Fruit fly (Drosophila melanogaster): Measurements from ENCODE around the gene Irk3.

Irk3 gene

dm6 chr2L:18702721-18703488 lies 10.6 kb downstream of the Irk3 start, which contains the start of the genes CG10376 and CG10343 (continued):
- TF ChIP-seq CG7786 (GFP tag; optimal IDR thresholded peaks at IDR 0.05): peak; percentile 29
- TF ChIP-seq CG14014 (GFP tag; IDR thresholded peaks at IDR 0.05): peak; percentile 81
- TF ChIP-seq Poxn (GFP tag; IDR thresholded peaks at IDR 0.05): peak; percentile 48; the same call in 1 of the 2 replicates
- TF ChIP-seq TFAM (GFP tag; optimal IDR thresholded peaks at IDR 0.05): no peak
- peak; percentile 73; the same call in 2 of the 3 replicates for TF ChIP-seq CG2889 (GFP tag; IDR thresholded peaks at IDR 0.05)
- TF ChIP-seq CG4424 (GFP tag; optimal IDR thresholded peaks at IDR 0.05): peak; percentile 86
- TF ChIP-seq sc (optimal IDR thresholded peaks at IDR 0.05): no peak
- peak; percentile 76 for TF ChIP-seq sc (GFP tag; optimal IDR thresholded peaks at IDR 0.05)
- TF ChIP-seq CG3163 (GFP tag; optimal IDR thresholded peaks at IDR 0.05): no peak
- 0 out of 2 replicates have a peak, but pooled peaks have one; percentile 19 for TF ChIP-seq dan (GFP tag; IDR thresholded peaks at IDR 0.05)
- TF ChIP-seq chif (GFP tag; optimal IDR thresholded peaks at IDR 0.05): peak in 1 of 2 experiments; percentile 54
- TF ChIP-seq CG18599 (GFP tag; optimal IDR thresholded peaks at IDR 0.05): peak; percentile 88
- TF ChIP-seq CG12659 (GFP tag; optimal IDR thresholded peaks at IDR 0.05): peak; percentile 94
- TF ChIP-seq CG2678 (tag; optimal IDR thresholded peaks at IDR 0.05): peak; percentile 94
- peak; percentile 49 for TF ChIP-seq CG8944 (GFP tag; optimal IDR thresholded peaks at IDR 0.05)
- TF ChIP-seq CG3995 (GFP tag; optimal IDR thresholded peaks at IDR 0.05): peak; percentile 16
- no peak for TF ChIP-seq h (optimal IDR thresholded peaks at IDR 0.05)
- TF ChIP-seq ham (GFP tag; IDR thresholded peaks at IDR 0.05): no peak
- peak; percentile 49 for TF ChIP-seq BEAF-32 (GFP tag; optimal IDR thresholded peaks at IDR 0.05)
- TF ChIP-seq CG9932 (GFP tag; IDR thresholded peaks at IDR 0.05): peak; percentile 94
- TF ChIP-seq tup (GFP tag; optimal IDR thresholded peaks at IDR 0.05): peak; percentile 25
- TF ChIP-seq Vsx1 (GFP tag; optimal IDR thresholded peaks at IDR 0.05): peak; percentile 72
- peak; percentile 81 for TF ChIP-seq Mrtf (GFP tag; IDR thresholded peaks at IDR 0.05)
- TF ChIP-seq CG12744 (GFP tag; optimal IDR thresholded peaks at IDR 0.05): no peak
- peak; percentile 44 for TF ChIP-seq shn (GFP tag; optimal IDR thresholded peaks at IDR 0.05)
- TF ChIP-seq D19B (GFP tag; optimal IDR thresholded peaks at IDR 0.05): peak; percentile 82
- TF ChIP-seq schlank (tag; optimal IDR thresholded peaks at IDR 0.05): peak; percentile 51
- TF ChIP-seq CG12236 (GFP tag; optimal IDR thresholded peaks at IDR 0.05): no peak
- TF ChIP-seq CG7372 (GFP tag; IDR thresholded peaks at IDR 0.05): peak; percentile 84
- peak; percentile 90 for TF ChIP-seq Hmr (GFP tag; optimal IDR thresholded peaks at IDR 0.05)
- peak; percentile 92 for TF ChIP-seq sens (GFP tag)
- peak; percentile 66 for TF ChIP-seq zfh2 (GFP tag; optimal IDR thresholded peaks at IDR 0.05)
- peak; percentile 82 for TF ChIP-seq CG1233 (GFP tag; optimal IDR thresholded peaks at IDR 0.05)
- TF ChIP-seq Sry-β (GFP tag; optimal IDR thresholded peaks at IDR 0.05): peak; percentile 74
- peak in 1 of 3 experiments; percentile 54 for TF ChIP-seq Stat92E (GFP tag; optimal IDR thresholded peaks at IDR 0.05)
- TF ChIP-seq CG8765 (GFP tag; IDR thresholded peaks at IDR 0.05): peak; percentile 85
- peak; percentile 96 for TF ChIP-seq CG14710 (tag; optimal IDR thresholded peaks at IDR 0.05)
- TF ChIP-seq CG9609 (GFP tag; optimal IDR thresholded peaks at IDR 0.05): peak; percentile 74
- TF ChIP-seq bowl (GFP tag; IDR thresholded peaks at IDR 0.05): peak; percentile 59; the same call in 1 of the 2 replicates
- peak; percentile 70; the same call in 1 of the 3 replicates for TF ChIP-seq CG11695 (GFP tag; IDR thresholded peaks at IDR 0.05)
- peak; percentile 82 for TF ChIP-seq CG14441 (GFP tag; IDR thresholded peaks at IDR 0.05)
- peak; percentile 46 for TF ChIP-seq bab2 (GFP tag; optimal IDR thresholded peaks at IDR 0.05)
- peak; percentile 53 for TF ChIP-seq CG34376 (GFP tag; optimal IDR thresholded peaks at IDR 0.05)
- TF ChIP-seq CG6175 (GFP tag; IDR thresholded peaks at IDR 0.05): peak; percentile 33; the same call in 1 of the 3 replicates
- peak; percentile 47 for TF ChIP-seq CG5245 (GFP tag; optimal IDR thresholded peaks at IDR 0.05)
- no peak for TF ChIP-seq maf-S (GFP tag; optimal IDR thresholded peaks at IDR 0.05)
- peak; percentile 91 for TF ChIP-seq CG11504 (tag; optimal IDR thresholded peaks at IDR 0.05)
- peak; percentile 96 for TF ChIP-seq CG12391 (tag; optimal IDR thresholded peaks at IDR 0.05)
- peak; percentile 84 for TF ChIP-seq lab (GFP tag; optimal IDR thresholded peaks at IDR 0.05)
- TF ChIP-seq Nf-YA (GFP tag; IDR thresholded peaks at IDR 0.05): no peak

Measured in whole organism, embryonic.